3 worm cellular contexts compared by ENCODE assay signal in the genomic region with DNA sequence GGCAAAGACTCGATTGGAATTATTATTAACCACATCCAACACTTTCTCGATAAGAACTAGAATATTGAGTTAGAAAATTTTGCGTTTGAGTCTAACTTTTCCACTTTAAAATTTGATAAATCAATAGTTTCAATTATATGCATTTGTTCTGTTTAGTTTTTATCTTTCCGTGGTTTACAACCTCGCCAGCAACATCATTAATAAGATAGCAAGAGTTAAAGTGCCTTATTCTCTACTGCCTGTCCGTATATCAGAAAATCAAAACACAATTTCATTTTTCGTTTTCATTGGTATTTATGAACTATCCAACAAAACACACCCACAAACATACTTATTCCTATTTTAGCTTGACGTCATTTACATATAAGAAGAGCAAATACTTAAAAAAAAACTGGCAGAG.
TF ChIP-seq lines count a peak whose summit lies in the region.

No protein-coding gene starts in this region.

TF ChIP-seq in whole organism, L2 larva, 48 proteins besides CTCF, POLR2A, EP300 and RAD21:
- TF ChIP-seq peb-1 (tag; optimal IDR thresholded peaks at IDR 0.05; lab: Kevin White, UChicago) (no peak), fos-1 (tag; optimal IDR thresholded peaks at IDR 0.05; lab: Kevin White, UChicago) (peak; percentile 55)
TF ChIP-seq in whole organism, L2 larva: peak in this region for 1.

TF ChIP-seq in whole organism, L3 larva, 47 proteins besides CTCF, POLR2A, EP300 and RAD21:
- peak; percentile 53 for TF ChIP-seq pqm-1 (tag; optimal IDR thresholded peaks at IDR 0.05; lab: Kevin White, UChicago)
- no peak for TF ChIP-seq sea-2 (GFP tag; optimal IDR thresholded peaks at IDR 0.05; lab: Kevin White, UChicago)
- TF ChIP-seq egl-5 (tag; optimal IDR thresholded peaks at IDR 0.05; lab: Kevin White, UChicago), result no peak
- peak; percentile 59 for TF ChIP-seq elt-2 (tag; optimal IDR thresholded peaks at IDR 0.05; lab: Kevin White, UChicago)
- TF ChIP-seq mdl-1 (tag; optimal IDR thresholded peaks at IDR 0.05; lab: Kevin White, UChicago), result no peak
- TF ChIP-seq lsy-12 (tag; optimal IDR thresholded peaks at IDR 0.05; lab: Kevin White, UChicago), result no peak

TF ChIP-seq in whole organism, L4 larva, 104 proteins besides CTCF, POLR2A, EP300 and RAD21:
- TF ChIP-seq pqm-1 (tag; optimal IDR thresholded peaks at IDR 0.05; lab: Kevin White, UChicago) (peak; percentile 71), egl-27 (tag; optimal IDR thresholded peaks at IDR 0.05; lab: Kevin White, UChicago) (no peak), set-16 (GFP tag; IDR thresholded peaks at IDR 0.05; lab: Robert Waterston, UW) (no peak), nhr-28 (tag; optimal IDR thresholded peaks at IDR 0.05; lab: Kevin White, UChicago) (peak; percentile 23), Y75B8A.6 (GFP tag; IDR thresholded peaks at IDR 0.05; lab: Robert Waterston, UW) (no peak), zag-1 (tag; optimal IDR thresholded peaks at IDR 0.05; lab: Kevin White, UChicago) (no peak), nhr-111 (GFP tag; optimal IDR thresholded peaks at IDR 0.05; lab: Kevin White, UChicago) (no peak), mxl-2 (GFP tag; conservative IDR thresholded peaks at IDR 0.05; lab: Robert Waterston, UW) (no peak), F37D6.2 (tag; optimal IDR thresholded peaks at IDR 0.05; lab: Kevin White, UChicago) (no peak), nhr-11 (tag; optimal IDR thresholded peaks at IDR 0.05; lab: Kevin White, UChicago) (no peak), unc-62 (GFP tag; optimal IDR thresholded peaks at IDR 0.05 in 1 of 2; lab: Kevin White, UChicago) (no peak), unc-62 (tag; optimal IDR thresholded peaks at IDR 0.05; lab: Kevin White, UChicago) (no peak), dmd-8 (GFP tag; IDR thresholded peaks at IDR 0.05; lab: Robert Waterston, UW) (no peak), nhr-102 (tag; optimal IDR thresholded peaks at IDR 0.05; lab: Kevin White, UChicago) (no peak), php-3 (GFP tag; IDR thresholded peaks at IDR 0.05; lab: Robert Waterston, UW) (no peak), arid-1 (GFP tag; conservative IDR thresholded peaks at IDR 0.05; lab: Robert Waterston, UW) (no peak), ceh-20 (GFP tag; IDR thresholded peaks at IDR 0.05; lab: Robert Waterston, UW) (no peak), aha-1 (tag; lab: Kevin White, UChicago) (peak; percentile 52), duxl-1 (tag; optimal IDR thresholded peaks at IDR 0.05; lab: Kevin White, UChicago; ENCODE audit: poor library complexity) (no peak), Y48G9A.11 (GFP tag; IDR thresholded peaks at IDR 0.05; lab: Robert Waterston, UW) (no peak), daf-16 (GFP tag; optimal IDR thresholded peaks at IDR 0.05; lab: Kevin White, UChicago) (no peak), daf-16 (tag; optimal IDR thresholded peaks at IDR 0.05; lab: Kevin White, UChicago) (peak; percentile 84), lin-39 (tag; optimal IDR thresholded peaks at IDR 0.05; lab: Kevin White, UChicago) (no peak), skn-1 (tag; optimal IDR thresholded peaks at IDR 0.05; lab: Kevin White, UChicago) (no peak), fos-1 (tag; optimal IDR thresholded peaks at IDR 0.05; lab: Kevin White, UChicago) (no peak)

Comparison
In these comparisons a context has a peak if more than half of its experiments do, and no peak if none do; other contexts are left out.
1. Of the 23 proteins assayed by ChIP-seq in both whole organism, L4 larva and whole organism, L2 larva: peak only in whole organism, L4 larva: none; only in whole organism, L2 larva: fos-1; in both: none; in neither: 22.